Fruit fly (Drosophila melanogaster): ENCODE data around the gene CG10600.

The CG10600 gene

DNA sequence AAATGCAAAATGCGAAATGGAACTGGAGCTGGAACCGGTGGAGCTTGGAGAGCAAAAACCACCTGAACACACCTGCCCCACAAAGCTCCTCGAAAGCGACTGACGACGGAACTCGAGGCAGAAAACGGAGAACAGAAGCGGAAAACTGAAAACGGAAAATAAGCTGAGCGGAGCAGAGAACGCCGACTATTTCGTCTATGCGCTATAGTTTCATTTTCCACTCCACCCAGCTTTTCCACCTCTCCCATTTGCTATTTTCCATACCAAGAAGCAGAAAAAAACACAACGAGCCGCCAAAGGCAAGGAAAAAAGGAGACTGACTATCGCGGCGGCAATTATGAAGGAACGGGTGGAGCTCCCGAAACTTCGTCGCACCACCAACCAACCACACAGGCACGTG, 46.7 kb downstream of the CG10600 start, which contains the start of gene ham:
Gene ham, minus strand, starts transcription at position 101 of the 400 bp plus-strand sequence.
- TF ChIP-seq gsb-n (tag; optimal IDR thresholded peaks at IDR 0.05) (no peak), bbx (GFP tag; IDR thresholded peaks at IDR 0.05; ENCODE audit: partially characterized antibody) (no peak), CG1529 (GFP tag; optimal IDR thresholded peaks at IDR 0.05) (no peak), CG12219 (GFP tag; optimal IDR thresholded peaks at IDR 0.05) (no peak), CG1602 (GFP tag; optimal IDR thresholded peaks at IDR 0.05) (no peak), CG2202 (tag; optimal IDR thresholded peaks at IDR 0.05) (no peak), dmrt99B (tag; optimal IDR thresholded peaks at IDR 0.05) (no peak), Bteb2 (GFP tag; optimal IDR thresholded peaks at IDR 0.05) (no peak), sd (tag; optimal IDR thresholded peaks at IDR 0.05) (no peak), Oaz (GFP tag; IDR thresholded peaks at IDR 0.05) (no peak), CG10267 (tag; optimal IDR thresholded peaks at IDR 0.05) (no peak), Dfd (GFP tag; optimal IDR thresholded peaks at IDR 0.05) (no peak), HmgD (GFP tag; optimal IDR thresholded peaks at IDR 0.05) (no peak), Hr51 (GFP tag; optimal IDR thresholded peaks at IDR 0.05) (no peak), hkb (optimal IDR thresholded peaks at IDR 0.05) (no peak), hkb (GFP tag; IDR thresholded peaks at IDR 0.05) (no peak), ken (GFP tag; IDR thresholded peaks at IDR 0.05) (no peak), CG17829 (tag; optimal IDR thresholded peaks at IDR 0.05) (no peak)

dm6 chr2L:18789773-18790385, 49.6 kb downstream of the CG10600 start:
- TF ChIP-seq mam (GFP tag; optimal IDR thresholded peaks at IDR 0.05) (no peak), CG31365 (tag; optimal IDR thresholded peaks at IDR 0.05) (no peak), HHEX (GFP tag; optimal IDR thresholded peaks at IDR 0.05) (peak; percentile 2), CG14014 (GFP tag; IDR thresholded peaks at IDR 0.05) (0 out of 2 replicates have a peak, but pooled peaks have one; percentile 9), Dad (GFP tag; optimal IDR thresholded peaks at IDR 0.05) (no peak), Hr3 (GFP tag; optimal IDR thresholded peaks at IDR 0.05) (no peak), Hr51 (GFP tag; optimal IDR thresholded peaks at IDR 0.05) (peak in 1 of 2 experiments; percentile 13), sug (tag; optimal IDR thresholded peaks at IDR 0.05) (peak; percentile 87), CG10431 (GFP tag; optimal IDR thresholded peaks at IDR 0.05) (peak; percentile 58), CG33557 (GFP tag; optimal IDR thresholded peaks at IDR 0.05) (no peak), Asciz (GFP tag; optimal IDR thresholded peaks at IDR 0.05) (no peak), sens (GFP tag) (peak; percentile 55), Lim3 (GFP tag; IDR thresholded peaks at IDR 0.05) (no peak), cas (GFP tag; IDR thresholded peaks at IDR 0.05) (no peak), NC2α (GFP tag; optimal IDR thresholded peaks at IDR 0.05) (no peak), CG16779 (GFP tag; IDR thresholded peaks at IDR 0.05) (no peak), grn (GFP tag; optimal IDR thresholded peaks at IDR 0.05) (peak; percentile 84), CG1792 (GFP tag; optimal IDR thresholded peaks at IDR 0.05) (no peak), CG10543 (GFP tag; optimal IDR thresholded peaks at IDR 0.05) (peak; percentile 29), Sox102F (GFP tag; optimal IDR thresholded peaks at IDR 0.05) (no peak), CG17186 (GFP tag; optimal IDR thresholded peaks at IDR 0.05) (no peak), CG10654 (GFP tag; optimal IDR thresholded peaks at IDR 0.05) (no peak), GATAe (GFP tag; conservative IDR thresholded peaks at IDR 0.05) (peak; percentile 67), cwo (GFP tag; optimal IDR thresholded peaks at IDR 0.05) (peak; percentile 67), Vsx1 (GFP tag; optimal IDR thresholded peaks at IDR 0.05) (no peak), H2.0 (GFP tag; IDR thresholded peaks at IDR 0.05) (no peak), croc (GFP tag; conservative IDR thresholded peaks at IDR 0.05) (no peak), CG9437 (GFP tag; optimal IDR thresholded peaks at IDR 0.05) (no peak), Max (GFP tag; optimal IDR thresholded peaks at IDR 0.05) (no peak), exex (tag; optimal IDR thresholded peaks at IDR 0.05) (peak; percentile 97), Med (GFP tag) (peak; percentile 38), Nf-YC (tag; optimal IDR thresholded peaks at IDR 0.05) (peak; percentile 28), CG3281 (GFP tag; optimal IDR thresholded peaks at IDR 0.05) (peak; percentile 13), TFAM (GFP tag; optimal IDR thresholded peaks at IDR 0.05) (no peak)

Measured in whole organism, embryonic.